Fruit fly (Drosophila melanogaster) whole organism, embryonic: ENCODE data around the gene CG2256.
A peak's percentile ranks its signal among the peaks of the same experiment; 100 is the strongest.

Experiments used
- Atf-2 ChIP-seq: fragments of 200-800 bp; sonication (Bioruptor generic); optimal IDR thresholded peaks from 2 replicates; lab custom pipeline; 2016; ENCODE audit warnings: missing biosample characterization, missing genetic modification characterization
- Bdp1 ChIP-seq: fragments of 200-800 bp; sonication (Bioruptor generic); optimal IDR thresholded peaks from 3 replicates; lab custom pipeline; 2016; ENCODE audit warnings: missing biosample characterization, missing genetic modification characterization
- CG12071 ChIP-seq: fragments of 200-800 bp; sonication (Bioruptor generic); optimal IDR thresholded peaks from 3 replicates; lab custom pipeline; 2018; ENCODE audit warnings: missing biosample characterization, mild to moderate bottlenecking, missing genetic modification characterization
- CG12104 ChIP-seq: fragments of 200-800 bp; sonication (Bioruptor generic); optimal IDR thresholded peaks from 3 replicates; lab custom pipeline; 2016; ENCODE audit warnings: missing biosample characterization, missing genetic modification characterization
- CG12155 ChIP-seq: fragments of 200-800 bp; sonication (Bioruptor generic); optimal IDR thresholded peaks from 3 replicates; lab custom pipeline; 2016; ENCODE audit warnings: missing biosample characterization, missing genetic modification characterization
- CG12942 ChIP-seq: fragments of 200-800 bp; sonication (Bioruptor generic); optimal IDR thresholded peaks from 3 replicates; lab custom pipeline; 2016; ENCODE audit warnings: missing biosample characterization, missing genetic modification characterization
- CG13424 ChIP-seq: fragments of 200-800 bp; sonication (Bioruptor generic); optimal IDR thresholded peaks from 2 replicates; lab custom pipeline; 2019; ENCODE audit warnings: missing biosample characterization, mild to moderate bottlenecking, missing genetic modification characterization, moderate library complexity
- CG13775 ChIP-seq: fragments of 200-800 bp; sonication (Bioruptor generic); optimal IDR thresholded peaks from 3 replicates; lab custom pipeline; 2017; ENCODE audit warnings: missing biosample characterization, mild to moderate bottlenecking, missing genetic modification characterization
- CG1647 ChIP-seq: fragments of 200-800 bp; sonication (Bioruptor generic); optimal IDR thresholded peaks from 3 replicates; lab custom pipeline; 2016; ENCODE audit warnings: missing biosample characterization, missing genetic modification characterization
- CG30403 ChIP-seq: fragments of 200-800 bp; sonication (Bioruptor generic); optimal IDR thresholded peaks from 3 replicates; lab custom pipeline; 2016; ENCODE audit warnings: missing biosample characterization, missing genetic modification characterization
- CG3065 ChIP-seq: fragments of 200-800 bp; sonication (Bioruptor generic); optimal IDR thresholded peaks from 2 replicates; lab custom pipeline; 2016; ENCODE audit warnings: missing biosample characterization, missing genetic modification characterization
- CG31224 ChIP-seq: fragments of 200-800 bp; sonication (Bioruptor generic); IDR thresholded peaks from 2 replicates; pipeline ENCODE4 v1.3.6; 2022; ENCODE audit warnings: missing biosample characterization, missing genetic modification characterization
- CG32767 ChIP-seq: fragments of 200-800 bp; sonication (Bioruptor generic); IDR thresholded peaks from 2 replicates; pipeline ENCODE4 v1.3.6; 2022; ENCODE audit warnings: missing biosample characterization, missing genetic modification characterization
- CG3995 ChIP-seq: fragments of 200-800 bp; sonication (Bioruptor generic); optimal IDR thresholded peaks from 3 replicates; lab custom pipeline; 2016; ENCODE audit warnings: missing biosample characterization, missing genetic modification characterization
- CG4424 ChIP-seq: fragments of 200-800 bp; sonication (Bioruptor generic); optimal IDR thresholded peaks from 3 replicates; lab custom pipeline; 2016; ENCODE audit warnings: missing biosample characterization, missing genetic modification characterization
- CG4617 ChIP-seq: fragments of 200-800 bp; sonication (Bioruptor generic); optimal IDR thresholded peaks from 3 replicates; lab custom pipeline; 2016; ENCODE audit warnings: missing biosample characterization, missing genetic modification characterization, borderline replicate concordance
- CG4730 ChIP-seq: fragments of 200-800 bp; sonication (Bioruptor generic); IDR thresholded peaks from 2 replicates; pipeline ENCODE4 v1.3.6; 2022; ENCODE audit warnings: missing biosample characterization, missing genetic modification characterization
- CG5180 ChIP-seq: fragments of 200-800 bp; sonication (Bioruptor generic); optimal IDR thresholded peaks from 3 replicates; lab custom pipeline; 2017; ENCODE audit warnings: missing biosample characterization, missing genetic modification characterization, mild to moderate bottlenecking, moderate library complexity, missing genetic modification reagents
- CG6654 ChIP-seq: fragments of 200-800 bp; sonication (Bioruptor generic); optimal IDR thresholded peaks from 2 replicates; lab custom pipeline; 2017; ENCODE audit warnings: missing biosample characterization, mild to moderate bottlenecking, missing genetic modification characterization
- CG9727 ChIP-seq: fragments of 200-800 bp; sonication (Bioruptor generic); optimal IDR thresholded peaks from 3 replicates; lab custom pipeline; 2017; ENCODE audit warnings: missing biosample characterization, mild to moderate bottlenecking, missing genetic modification characterization
- CTCF ChIP-seq: fragments of 200-800 bp; sonication (Bioruptor generic); optimal IDR thresholded peaks from 2 replicates; lab custom pipeline; 2017; ENCODE audit warnings: missing biosample characterization, mild to moderate bottlenecking, missing genetic modification characterization, moderate library complexity
- D ChIP-seq, 2 experiments: fragments of 200-800 bp in 1 of 2; fragments of >200 bp in 1 of 2; sonication (Bioruptor generic) in 1 of 2; optimal IDR thresholded peaks; 2 replicates in 1 of 2; 3 replicates in 1 of 2; lab custom pipeline; 2017; ENCODE audit warnings: mild to moderate bottlenecking in 1 of 2, missing biosample characterization in 1 of 2, missing genetic modification characterization in 1 of 2, missing genetic modification reagents in 1 of 2
- Deaf1 ChIP-seq: fragments of 200-800 bp; optimal IDR thresholded peaks from 3 replicates; lab custom pipeline; 2019; ENCODE audit warnings: missing biosample characterization, mild to moderate bottlenecking, missing genetic modification characterization, moderate library complexity
- Dek ChIP-seq: fragments of 200-800 bp; sonication (Bioruptor generic); optimal IDR thresholded peaks from 3 replicates; lab custom pipeline; 2019; ENCODE audit warnings: missing biosample characterization, mild to moderate bottlenecking, missing genetic modification characterization, moderate library complexity
- Dp ChIP-seq: fragments of 200-800 bp; sonication (Bioruptor generic); optimal IDR thresholded peaks from 2 replicates; lab custom pipeline; 2018; ENCODE audit warnings: missing biosample characterization, mild to moderate bottlenecking, missing genetic modification characterization, moderate library complexity
- GATAe ChIP-seq: fragments of 200-800 bp; sonication (Bioruptor generic); conservative IDR thresholded peaks from 2 replicates; pipeline ENCODE4 v1.3.6; 2022; ENCODE audit warnings: missing biosample characterization, missing genetic modification characterization
- HLH54F ChIP-seq: fragments of 200-800 bp; sonication (Bioruptor generic); optimal IDR thresholded peaks from 3 replicates; lab custom pipeline; 2016; ENCODE audit warnings: missing biosample characterization, missing genetic modification characterization
- Hand ChIP-seq: fragments of 200-800 bp; sonication (Bioruptor generic); optimal IDR thresholded peaks from 2 replicates; lab custom pipeline; 2017; ENCODE audit warnings: mild to moderate bottlenecking, missing biosample characterization, missing genetic modification reagents, missing genetic modification characterization
- Lpt ChIP-seq: fragments of >200 bp; optimal IDR thresholded peaks from 2 replicates; lab custom pipeline; 2018; ENCODE audit warnings: missing biosample characterization, missing genetic modification characterization
- Nf-YA ChIP-seq: fragments of 200-800 bp; sonication (Bioruptor generic); IDR thresholded peaks from 2 replicates; pipeline ENCODE4 v1.3.6; 2022; ENCODE audit warnings: missing biosample characterization, missing genetic modification characterization
- Oaz ChIP-seq: fragments of 200-800 bp; sonication (Bioruptor generic); IDR thresholded peaks from 2 replicates; pipeline ENCODE4 v1.3.6; 2022; ENCODE audit warnings: missing biosample characterization, missing genetic modification characterization
- PHDP ChIP-seq: fragments of 200-800 bp; sonication (Bioruptor generic); optimal IDR thresholded peaks from 3 replicates; lab custom pipeline; 2018; ENCODE audit warnings: missing biosample characterization, mild to moderate bottlenecking, missing genetic modification characterization, moderate library complexity
- Poxn ChIP-seq: fragments of 200-800 bp; sonication (Bioruptor generic); IDR thresholded peaks from 2 replicates; pipeline ENCODE4 v1.3.6; 2022; ENCODE audit warnings: missing biosample characterization, missing genetic modification characterization
- Rx ChIP-seq: fragments of 200-800 bp; sonication (Bioruptor generic); IDR thresholded peaks from 2 replicates; pipeline ENCODE4 v1.3.6; 2022; ENCODE audit warnings: missing biosample characterization, missing genetic modification characterization
- Side ChIP-seq: fragments of 200-800 bp; sonication (Bioruptor generic); optimal IDR thresholded peaks from 2 replicates; lab custom pipeline; 2016; ENCODE audit warnings: missing biosample characterization, missing genetic modification characterization
- Ssrp ChIP-seq: fragments of 200-800 bp; sonication (Bioruptor generic); optimal IDR thresholded peaks from 2 replicates; lab custom pipeline; 2018; ENCODE audit warnings: missing biosample characterization, mild to moderate bottlenecking, missing genetic modification characterization, moderate library complexity
- bowl ChIP-seq: fragments of 200-800 bp; sonication (Bioruptor generic); IDR thresholded peaks from 2 replicates; pipeline ENCODE4 v1.3.6; 2022; ENCODE audit warnings: missing biosample characterization, missing genetic modification characterization
- corto ChIP-seq: fragments of 200-800 bp; sonication (Bioruptor generic); optimal IDR thresholded peaks from 2 replicates; lab custom pipeline; 2016; ENCODE audit warnings: missing biosample characterization, mild to moderate bottlenecking, missing genetic modification characterization, moderate library complexity
- croc ChIP-seq: fragments of 200-800 bp; sonication (Bioruptor generic); conservative IDR thresholded peaks from 3 replicates; pipeline ENCODE4 v1.3.6; 2022; ENCODE audit warnings: missing biosample characterization, missing genetic modification characterization
- crp ChIP-seq, 2 experiments: fragments of 200-800 bp; sonication (Bioruptor generic); optimal IDR thresholded peaks; 2 replicates in 1 of 2; 3 replicates in 1 of 2; lab custom pipeline; 2017; ENCODE audit warnings: missing biosample characterization in 2 of 2, missing genetic modification characterization in 2 of 2, mild to moderate bottlenecking in 1 of 2, moderate library complexity in 1 of 2
- dati ChIP-seq: fragments of 200-800 bp; sonication (Bioruptor generic); IDR thresholded peaks from 2 replicates; pipeline ENCODE4 v1.3.6; 2022; ENCODE audit warnings: missing biosample characterization, missing genetic modification characterization
- dpn ChIP-seq, 2 experiments: fragments of 200-800 bp; sonication (Bioruptor generic); optimal IDR thresholded peaks; 3 replicates each; lab custom pipeline; 2016; ENCODE audit warnings: missing biosample characterization in 2 of 2, missing genetic modification characterization in 2 of 2
- ems ChIP-seq: fragments of 200-800 bp; sonication (Bioruptor generic); optimal IDR thresholded peaks from 3 replicates; lab custom pipeline; 2016; ENCODE audit warnings: missing biosample characterization, missing genetic modification characterization
- ftz-f1 ChIP-seq: fragments of 200-800 bp; sonication (Bioruptor generic); optimal IDR thresholded peaks from 2 replicates; lab custom pipeline; 2016; ENCODE audit warnings: missing biosample characterization, missing genetic modification characterization
- gce ChIP-seq: fragments of 200-800 bp; sonication (Bioruptor generic); IDR thresholded peaks from 3 replicates; pipeline ENCODE4 v1.3.6; 2022; ENCODE audit warnings: missing biosample characterization, missing genetic modification characterization
- gro ChIP-seq: fragments of 200-800 bp; sonication (Bioruptor generic); optimal IDR thresholded peaks from 2 replicates; lab custom pipeline; 2016; ENCODE audit warnings: missing biosample characterization, missing genetic modification characterization
- kni ChIP-seq: fragments of 200-800 bp; sonication (Bioruptor generic); optimal IDR thresholded peaks from 3 replicates; lab custom pipeline; 2017; ENCODE audit warnings: mild to moderate bottlenecking, missing biosample characterization, missing genetic modification reagents, missing genetic modification characterization
- tna ChIP-seq: fragments of 200-800 bp; sonication (Bioruptor generic); IDR thresholded peaks from 2 replicates; pipeline ENCODE4 v1.3.6; 2022; ENCODE audit warnings: missing biosample characterization, missing genetic modification characterization; ENCODE audit not compliant: partially characterized antibody
- toy ChIP-seq: fragments of 200-800 bp; sonication (Bioruptor generic); IDR thresholded peaks from 2 replicates; pipeline ENCODE4 v1.3.6; 2022; ENCODE audit warnings: missing biosample characterization, missing genetic modification characterization
- trh ChIP-seq: fragments of 200-800 bp; sonication (Bioruptor generic); optimal IDR thresholded peaks from 2 replicates; lab custom pipeline; 2016; ENCODE audit warnings: missing biosample characterization, missing genetic modification characterization
- unc-4 ChIP-seq: fragments of 200-800 bp; sonication (Bioruptor generic); IDR thresholded peaks from 2 replicates; pipeline ENCODE4 v1.3.6; 2022; ENCODE audit warnings: missing biosample characterization, missing genetic modification characterization; ENCODE audit not compliant: partially characterized antibody

CG2256 gene

dm6 chrX:8057299-8057730 lies 29.7 kb downstream of the CG2256 start (continued):
- TF ChIP-seq Nf-YA: no peak
- TF ChIP-seq CG12942 (GFP tag; lab: Kevin White, UChicago): peak; percentile 57
- peak; percentile 34 for TF ChIP-seq Deaf1 (tag; lab: Kevin White, UChicago)
- TF ChIP-seq gro (GFP tag; lab: Kevin White, UChicago): no peak
- peak; percentile 61 for TF ChIP-seq CG5180 (GFP tag; lab: Kevin White, UChicago)
- TF ChIP-seq Dp (GFP tag; lab: Kevin White, UChicago): no peak
- no peak for TF ChIP-seq Lpt (GFP tag; lab: Kevin White, UChicago)
- TF ChIP-seq trh (GFP tag; lab: Kevin White, UChicago): peak; percentile 9
- peak; percentile 63 to 88 for TF ChIP-seq dpn (GFP tag; optimal IDR thresholded peaks at IDR 0.05; lab: Kevin White, UChicago)
- no peak for TF ChIP-seq CG12071 (GFP tag; lab: Kevin White, UChicago)
- TF ChIP-seq D (optimal IDR thresholded peaks at IDR 0.05; lab: Kevin White, UChicago): no peak
- peak; percentile 78 for TF ChIP-seq D (GFP tag; optimal IDR thresholded peaks at IDR 0.05; lab: Kevin White, UChicago)
- TF ChIP-seq gce (GFP tag; lab: Robert Waterston, UW): no peak
- TF ChIP-seq CG12104 (GFP tag; lab: Kevin White, UChicago): peak; percentile 71
- TF ChIP-seq CG13424: peak; percentile 81
- TF ChIP-seq CG12155: peak; percentile 60
- no peak for TF ChIP-seq unc-4 (GFP tag; lab: Robert Waterston, UW)
- TF ChIP-seq bowl: no peak
- peak; percentile 56; the same call in 1 of the 2 replicates for TF ChIP-seq Oaz (GFP tag; lab: Robert Waterston, UW)
- TF ChIP-seq Dek (tag; lab: Kevin White, UChicago): peak; percentile 66
- no peak for TF ChIP-seq GATAe (GFP tag; lab: Robert Waterston, UW)
- TF ChIP-seq PHDP (tag; lab: Kevin White, UChicago): peak; percentile 59
- peak; percentile 81 for TF ChIP-seq Side (GFP tag; lab: Kevin White, UChicago)
- TF ChIP-seq CG30403 (GFP tag; lab: Kevin White, UChicago): peak; percentile 84
- peak in 1 of 2 experiments; percentile 53 for TF ChIP-seq crp (GFP tag; optimal IDR thresholded peaks at IDR 0.05; lab: Kevin White, UChicago)
- peak; percentile 50 for TF ChIP-seq Rx
- peak; percentile 37; the same call in 1 of the 2 replicates for TF ChIP-seq CG31224 (GFP tag; lab: Robert Waterston, UW)
- peak; percentile 9 for TF ChIP-seq CG3995
- TF ChIP-seq CG32767 (GFP tag; lab: Robert Waterston, UW): 0 out of 2 replicates have a peak, but pooled peaks have one; percentile 10
- no peak for TF ChIP-seq Poxn (GFP tag; lab: Robert Waterston, UW)
- no peak for TF ChIP-seq toy (GFP tag; lab: Robert Waterston, UW)
- no peak for TF ChIP-seq CTCF
- TF ChIP-seq Hand: peak; percentile 37
- TF ChIP-seq dati: no peak
- TF ChIP-seq CG1647 (GFP tag; lab: Kevin White, UChicago): peak; percentile 66
- TF ChIP-seq CG3065 (GFP tag; lab: Kevin White, UChicago): peak; percentile 8
- TF ChIP-seq Ssrp: peak; percentile 79
- TF ChIP-seq croc (GFP tag; lab: Robert Waterston, UW): peak; percentile 54
- peak; percentile 77 for TF ChIP-seq CG6654
- TF ChIP-seq tna (GFP tag; lab: Robert Waterston, UW): no peak
- TF ChIP-seq CG9727 (GFP tag; lab: Kevin White, UChicago): peak; percentile 76
- TF ChIP-seq CG13775 (GFP tag; lab: Kevin White, UChicago): peak; percentile 78
- peak; percentile 48 for TF ChIP-seq Bdp1 (GFP tag; lab: Kevin White, UChicago)
- TF ChIP-seq Atf-2 (GFP tag; lab: Kevin White, UChicago): peak; percentile 67
- peak; percentile 68 for TF ChIP-seq CG4424 (GFP tag; lab: Kevin White, UChicago)
- TF ChIP-seq corto: no peak
- peak; percentile 71 for TF ChIP-seq ems (GFP tag; lab: Kevin White, UChicago)
- peak; percentile 29 for TF ChIP-seq CG4617 (GFP tag; lab: Kevin White, UChicago)
- peak; percentile 84 for TF ChIP-seq HLH54F
- TF ChIP-seq kni (GFP tag; lab: Kevin White, UChicago): no peak
- TF ChIP-seq CG4730: 0 out of 2 replicates have a peak, but pooled peaks have one; percentile 40
- TF ChIP-seq ftz-f1 (GFP tag; lab: Kevin White, UChicago): no peak
